Fruit fly (Drosophila melanogaster): ENCODE results near the gene CG42359.

CG42359 gene

dm6 chr3R:19165620-19166055 is 3.5 kb upstream of the CG42359 start (continued):
- TF ChIP-seq CG15336 (GFP tag; IDR thresholded peaks at IDR 0.05) (peak; percentile 61; the same call in 1 of the 2 replicates), CG7368 (GFP tag; optimal IDR thresholded peaks at IDR 0.05) (no peak), salr (GFP tag; optimal IDR thresholded peaks at IDR 0.05) (no peak), Smox (GFP tag; optimal IDR thresholded peaks at IDR 0.05) (peak; percentile 2), CG9139 (GFP tag; optimal IDR thresholded peaks at IDR 0.05) (peak; percentile 59), vri (GFP tag; optimal IDR thresholded peaks at IDR 0.05) (peak; percentile 21), CG3032 (tag; optimal IDR thresholded peaks at IDR 0.05) (peak; percentile 0), esn (GFP tag; optimal IDR thresholded peaks at IDR 0.05) (no peak), dac (GFP tag; optimal IDR thresholded peaks at IDR 0.05) (no peak), Hr39 (GFP tag; optimal IDR thresholded peaks at IDR 0.05) (no peak), Blimp-1 (GFP tag; optimal IDR thresholded peaks at IDR 0.05) (no peak), fkh (GFP tag; optimal IDR thresholded peaks at IDR 0.05) (no peak), spab (GFP tag; optimal IDR thresholded peaks at IDR 0.05) (no peak), fd85E (GFP tag; optimal IDR thresholded peaks at IDR 0.05) (peak; percentile 20), cyc (GFP tag; optimal IDR thresholded peaks at IDR 0.05) (no peak), Sox102F (GFP tag; optimal IDR thresholded peaks at IDR 0.05) (peak; percentile 47), CG11902 (GFP tag; optimal IDR thresholded peaks at IDR 0.05) (no peak)

- TF ChIP-seq topi (GFP tag; optimal IDR thresholded peaks at IDR 0.05) (peak; percentile 58), dac (GFP tag; optimal IDR thresholded peaks at IDR 0.05) (no peak), fkh (GFP tag; optimal IDR thresholded peaks at IDR 0.05) (peak; percentile 24), CG6276 (GFP tag; optimal IDR thresholded peaks at IDR 0.05) (peak; percentile 37), CG3032 (tag; optimal IDR thresholded peaks at IDR 0.05) (peak; percentile 17), OdsH (GFP tag; optimal IDR thresholded peaks at IDR 0.05) (peak; percentile 24), CG34406 (GFP tag; optimal IDR thresholded peaks at IDR 0.05) (peak; percentile 22), spab (GFP tag; optimal IDR thresholded peaks at IDR 0.05) (no peak), CG7368 (GFP tag; optimal IDR thresholded peaks at IDR 0.05) (no peak), CG16779 (tag; optimal IDR thresholded peaks at IDR 0.05) (no peak), CG6854 (GFP tag; optimal IDR thresholded peaks at IDR 0.05) (no peak), Eip93F (GFP tag; optimal IDR thresholded peaks at IDR 0.05) (no peak), Sox102F (GFP tag; optimal IDR thresholded peaks at IDR 0.05) (peak; percentile 1), fd85E (GFP tag; optimal IDR thresholded peaks at IDR 0.05) (no peak), CG10669 (GFP tag; optimal IDR thresholded peaks at IDR 0.05) (peak; percentile 2), CG4318 (GFP tag; optimal IDR thresholded peaks at IDR 0.05) (peak; percentile 70), net (GFP tag; optimal IDR thresholded peaks at IDR 0.05) (peak; percentile 51), Eip75B (GFP tag; optimal IDR thresholded peaks at IDR 0.05) (peak; percentile 34), CG6792 (GFP tag; optimal IDR thresholded peaks at IDR 0.05) (no peak), Hr39 (GFP tag; optimal IDR thresholded peaks at IDR 0.05) (peak; percentile 53), CG10631 (GFP tag; optimal IDR thresholded peaks at IDR 0.05) (peak; percentile 30), Hr4 (GFP tag; optimal IDR thresholded peaks at IDR 0.05) (peak; percentile 61), CG15336 (GFP tag; IDR thresholded peaks at IDR 0.05) (no peak), CG3919 (GFP tag; optimal IDR thresholded peaks at IDR 0.05) (peak; percentile 59), Met (GFP tag; optimal IDR thresholded peaks at IDR 0.05) (peak; percentile 66), CG1621 (tag; optimal IDR thresholded peaks at IDR 0.05) (no peak), lz (GFP tag; optimal IDR thresholded peaks at IDR 0.05) (peak; percentile 33), achi (GFP tag; optimal IDR thresholded peaks at IDR 0.05) (peak; percentile 19), acj6 (GFP tag; optimal IDR thresholded peaks at IDR 0.05) (peak; percentile 43), esn (GFP tag; optimal IDR thresholded peaks at IDR 0.05) (peak; percentile 43), CG8632 (GFP tag; optimal IDR thresholded peaks at IDR 0.05) (no peak), Lpt (GFP tag; optimal IDR thresholded peaks at IDR 0.05) (no peak), CG8319 (GFP tag; optimal IDR thresholded peaks at IDR 0.05) (no peak), vri (GFP tag; optimal IDR thresholded peaks at IDR 0.05) (no peak), eg (GFP tag; IDR thresholded peaks at IDR 0.05) (peak; percentile 66), CG8119 (GFP tag; IDR thresholded peaks at IDR 0.05) (peak; percentile 25; the same call in 1 of the 3 replicates), Blimp-1 (GFP tag; optimal IDR thresholded peaks at IDR 0.05) (no peak), CG11294 (GFP tag; IDR thresholded peaks at IDR 0.05) (no peak), CG32006 (GFP tag; optimal IDR thresholded peaks at IDR 0.05) (peak; percentile 77), ss (GFP tag; optimal IDR thresholded peaks at IDR 0.05) (no peak), CG6808 (GFP tag; optimal IDR thresholded peaks at IDR 0.05) (no peak), Ets21C (GFP tag; optimal IDR thresholded peaks at IDR 0.05) (no peak)
Observed at dm6 chr3R:19164873-19165456, 2.9 kb upstream of the CG42359 start.
